Fruit fly (Drosophila melanogaster): ENCODE data around the gene Brd8.

Gene Brd8

dm6 chr3R:29207012-29207656, 16.2 kb upstream of the Brd8 start (continued):
- TF ChIP-seq Ravus (GFP tag; IDR thresholded peaks at IDR 0.05) (peak; percentile 1; the same call in 1 of the 2 replicates), nom (GFP tag; optimal IDR thresholded peaks at IDR 0.05) (peak; percentile 82), CTCF (GFP tag; optimal IDR thresholded peaks at IDR 0.05) (peak; percentile 3), CG4424 (GFP tag; optimal IDR thresholded peaks at IDR 0.05) (peak; percentile 54), CG18262 (tag; optimal IDR thresholded peaks at IDR 0.05) (peak; percentile 39), CG2889 (GFP tag; IDR thresholded peaks at IDR 0.05) (peak; percentile 24; the same call in 1 of the 3 replicates), CG9932 (GFP tag; IDR thresholded peaks at IDR 0.05) (peak; percentile 66), CG18599 (GFP tag; optimal IDR thresholded peaks at IDR 0.05) (peak; percentile 62), CG10267 (tag; optimal IDR thresholded peaks at IDR 0.05) (peak; percentile 43), tin (GFP tag; optimal IDR thresholded peaks at IDR 0.05) (peak; percentile 43), chm (GFP tag; IDR thresholded peaks at IDR 0.05) (peak; percentile 24; the same call in 1 of the 2 replicates), Chrac-16 (GFP tag; optimal IDR thresholded peaks at IDR 0.05) (peak; percentile 47), cas (GFP tag; IDR thresholded peaks at IDR 0.05) (no peak), CG12155 (GFP tag; optimal IDR thresholded peaks at IDR 0.05) (peak; percentile 20), schlank (tag; optimal IDR thresholded peaks at IDR 0.05) (peak; percentile 5), CG11456 (GFP tag; IDR thresholded peaks at IDR 0.05) (peak; percentile 74), D19A (tag; optimal IDR thresholded peaks at IDR 0.05) (peak; percentile 58), CG10274 (GFP tag; optimal IDR thresholded peaks at IDR 0.05) (peak; percentile 23), CG6272 (GFP tag; IDR thresholded peaks at IDR 0.05) (peak; percentile 40; the same call in 1 of the 2 replicates), CG3281 (GFP tag; optimal IDR thresholded peaks at IDR 0.05) (peak; percentile 59), CG17328 (GFP tag; IDR thresholded peaks at IDR 0.05) (peak; percentile 75), Lhr (GFP tag; optimal IDR thresholded peaks at IDR 0.05) (no peak), Nf-YA (GFP tag; IDR thresholded peaks at IDR 0.05) (0 out of 2 replicates have a peak, but pooled peaks have one; percentile 12), gsb-n (tag; optimal IDR thresholded peaks at IDR 0.05) (peak; percentile 42), Aef1 (GFP tag; IDR thresholded peaks at IDR 0.05) (peak; percentile 76), inv (GFP tag; IDR thresholded peaks at IDR 0.05; ENCODE audit: partially characterized antibody) (no peak), CG6854 (GFP tag; optimal IDR thresholded peaks at IDR 0.05) (peak; percentile 24), sqz (GFP tag; optimal IDR thresholded peaks at IDR 0.05) (peak; percentile 33), CG13775 (GFP tag; optimal IDR thresholded peaks at IDR 0.05) (peak; percentile 16), CG12769 (tag; optimal IDR thresholded peaks at IDR 0.05) (no peak), Dbx (GFP tag; IDR thresholded peaks at IDR 0.05) (peak; percentile 53; the same call in 1 of the 3 replicates), CG11247 (GFP tag; IDR thresholded peaks at IDR 0.05) (peak; percentile 47; the same call in 1 of the 2 replicates), CG11398 (GFP tag; optimal IDR thresholded peaks at IDR 0.05) (no peak), ab (GFP tag; optimal IDR thresholded peaks at IDR 0.05) (no peak), tio (GFP tag; optimal IDR thresholded peaks at IDR 0.05) (peak; percentile 23), CG3726 (GFP tag; IDR thresholded peaks at IDR 0.05) (no peak; the same call in 2 of the 3 replicates), Ada2b (GFP tag; IDR thresholded peaks at IDR 0.05) (peak; percentile 61), CG8944 (GFP tag; optimal IDR thresholded peaks at IDR 0.05) (no peak), Dad (GFP tag; optimal IDR thresholded peaks at IDR 0.05) (no peak), D (optimal IDR thresholded peaks at IDR 0.05) (no peak), D (GFP tag; optimal IDR thresholded peaks at IDR 0.05) (peak; percentile 44), Stat92E (GFP tag; optimal IDR thresholded peaks at IDR 0.05) (no peak), seq (GFP tag; IDR thresholded peaks at IDR 0.05) (peak; percentile 69; the same call in 1 of the 2 replicates), CG11504 (tag; optimal IDR thresholded peaks at IDR 0.05) (peak; percentile 80), pan (optimal IDR thresholded peaks at IDR 0.05) (no peak), pan (GFP tag; optimal IDR thresholded peaks at IDR 0.05 in 1 of 2, IDR thresholded peaks at IDR 0.05 in 1 of 2) (peak in 1 of 2 experiments; percentile 85), dan (GFP tag; IDR thresholded peaks at IDR 0.05) (no peak), pum (GFP tag; optimal IDR thresholded peaks at IDR 0.05) (no peak), CG7357 (GFP tag; IDR thresholded peaks at IDR 0.05) (peak; percentile 54), CG12236 (GFP tag; optimal IDR thresholded peaks at IDR 0.05) (no peak), CG10321 (GFP tag; IDR thresholded peaks at IDR 0.05) (peak; percentile 26; the same call in 1 of the 2 replicates)
